Worm (Caenorhabditis elegans): ENCODE data around the gene pes-10.
A peak's percentile ranks its signal among the peaks of the same experiment; 100 is the strongest.

The pes-10 gene

ce11 chrII:12805765-12806384 lies 41.8 kb downstream of the pes-10 start (continued):
- TF ChIP-seq Y48G9A.11 (GFP tag; IDR thresholded peaks at IDR 0.05) = no peak
- no peak for TF ChIP-seq zfp-2 (tag; optimal IDR thresholded peaks at IDR 0.05)
- peak; percentile 22 for TF ChIP-seq dpl-1 (GFP tag; optimal IDR thresholded peaks at IDR 0.05)
- TF ChIP-seq dmd-8 (GFP tag; IDR thresholded peaks at IDR 0.05) = no peak
- peak; percentile 42 for TF ChIP-seq F37D6.2 (tag; optimal IDR thresholded peaks at IDR 0.05)
- peak; percentile 5 for TF ChIP-seq dve-1 (tag; optimal IDR thresholded peaks at IDR 0.05; ENCODE audit: insufficient read depth)
- TF ChIP-seq egl-27 (tag; optimal IDR thresholded peaks at IDR 0.05) = no peak
- peak; percentile 41 for TF ChIP-seq dmd-6 (GFP tag; IDR thresholded peaks at IDR 0.05)
- TF ChIP-seq D1046.2 (GFP tag; IDR thresholded peaks at IDR 0.05) = 0 out of 2 replicates have a peak, but pooled peaks have one; percentile 13
- TF ChIP-seq nhr-10 (tag; optimal IDR thresholded peaks at IDR 0.05) = no peak
- TF ChIP-seq mdt-29 (GFP tag; IDR thresholded peaks at IDR 0.05) = no peak
- TF ChIP-seq lin-15B (tag; optimal IDR thresholded peaks at IDR 0.05) = no peak
- TF ChIP-seq arid-1 (GFP tag; conservative IDR thresholded peaks at IDR 0.05) = 0 out of 2 replicates have a peak, but pooled peaks have one; percentile 13
- no peak for TF ChIP-seq ceh-62 (tag; optimal IDR thresholded peaks at IDR 0.05)
- no peak for TF ChIP-seq hif-1 (tag; optimal IDR thresholded peaks at IDR 0.05)
- TF ChIP-seq nhr-77 (tag; optimal IDR thresholded peaks at IDR 0.05) = no peak
- TF ChIP-seq vab-7 (GFP tag; IDR thresholded peaks at IDR 0.05) = peak; percentile 49; the same call in 1 of the 2 replicates
- TF ChIP-seq cey-2 (tag; optimal IDR thresholded peaks at IDR 0.05; ENCODE audit: borderline replicate concordance, insufficient read depth) = no peak
- no peak for TF ChIP-seq ceh-82 (tag; optimal IDR thresholded peaks at IDR 0.05)
- TF ChIP-seq jun-1 (tag; optimal IDR thresholded peaks at IDR 0.05) = no peak
- TF ChIP-seq ama-1 (optimal IDR thresholded peaks at IDR 0.05) = no peak
- no peak for TF ChIP-seq ZK546.5 (tag; optimal IDR thresholded peaks at IDR 0.05)
- TF ChIP-seq F26F4.8 (GFP tag; conservative IDR thresholded peaks at IDR 0.05) = no peak
- TF ChIP-seq lin-29 (GFP tag; IDR thresholded peaks at IDR 0.05) = no peak
- no peak for TF ChIP-seq php-3 (GFP tag; IDR thresholded peaks at IDR 0.05)
- TF ChIP-seq F44E2.7 (GFP tag; IDR thresholded peaks at IDR 0.05) = no peak
- peak in 1 of 2 experiments; percentile 12 for TF ChIP-seq mdl-1 (tag; optimal IDR thresholded peaks at IDR 0.05)
- no peak for TF ChIP-seq tra-1 (GFP tag; IDR thresholded peaks at IDR 0.05)
- no peak for TF ChIP-seq daf-19 (GFP tag; conservative IDR thresholded peaks at IDR 0.05)
- no peak for TF ChIP-seq unc-39 (tag; optimal IDR thresholded peaks at IDR 0.05)
- no peak; the same call in 1 of the 2 replicates for TF ChIP-seq pha-4 (GFP tag; IDR thresholded peaks at IDR 0.05)
- no peak for TF ChIP-seq pha-4 (tag; optimal IDR thresholded peaks at IDR 0.05)
- no peak for TF ChIP-seq sdz-12 (GFP tag; optimal IDR thresholded peaks at IDR 0.05)
- TF ChIP-seq nhr-102 (tag; optimal IDR thresholded peaks at IDR 0.05) = no peak
- no peak for TF ChIP-seq nhr-237 (tag; optimal IDR thresholded peaks at IDR 0.05)
- peak; percentile 69; the same call in 1 of the 2 replicates for TF ChIP-seq egl-43 (GFP tag; IDR thresholded peaks at IDR 0.05)
- TF ChIP-seq aha-1 (tag) = peak; percentile 58
- TF ChIP-seq nhr-42 (GFP tag; IDR thresholded peaks at IDR 0.05) = no peak
- TF ChIP-seq Y105C5A.15 (GFP tag; IDR thresholded peaks at IDR 0.05) = no peak
- TF ChIP-seq fos-1 (tag; optimal IDR thresholded peaks at IDR 0.05) = no peak
- TF ChIP-seq spr-1 (tag; optimal IDR thresholded peaks at IDR 0.05) = no peak
- no peak for TF ChIP-seq mxl-3 (GFP tag; optimal IDR thresholded peaks at IDR 0.05)
- TF ChIP-seq mep-1 (tag; optimal IDR thresholded peaks at IDR 0.05) = peak; percentile 20
- TF ChIP-seq zag-1 (tag; optimal IDR thresholded peaks at IDR 0.05) = no peak
- TF ChIP-seq hlh-11 (tag; optimal IDR thresholded peaks at IDR 0.05) = peak; percentile 62
- TF ChIP-seq spr-3 (GFP tag; optimal IDR thresholded peaks at IDR 0.05) = no peak
- no peak for TF ChIP-seq nhr-48 (tag; optimal IDR thresholded peaks at IDR 0.05)
- no peak for TF ChIP-seq F10B5.3 (tag; optimal IDR thresholded peaks at IDR 0.05)
- TF ChIP-seq madf-9 (GFP tag; conservative IDR thresholded peaks at IDR 0.05) = no peak
- no peak for TF ChIP-seq daf-8 (GFP tag; IDR thresholded peaks at IDR 0.05)
- TF ChIP-seq ces-1 (GFP tag; optimal IDR thresholded peaks at IDR 0.05) = no peak
- no peak for TF ChIP-seq snpc-4 (tag; optimal IDR thresholded peaks at IDR 0.05)

All from whole organism, L4 larva.